Worm (Caenorhabditis elegans): Measurements from ENCODE around the gene F09G2.1.

The F09G2.1 gene

ce11 chrV:7209001-7209400 is 9.0 kb downstream of the F09G2.1 start:
- TF ChIP-seq aptf-2 (GFP tag; conservative IDR thresholded peaks at IDR 0.05) (no peak), let-526 (GFP tag; IDR thresholded peaks at IDR 0.05) (no peak)

ce11 chrV:7214802-7215201 is 14.8 kb downstream of the F09G2.1 start, which contains the start of gene soap-1:
soap-1 (minus strand) TSS chrV:7214902.
- TF ChIP-seq D2030.7 (GFP tag; IDR thresholded peaks at IDR 0.05) (no peak), mcd-1 (GFP tag; IDR thresholded peaks at IDR 0.05) (no peak), efl-1 (GFP tag; optimal IDR thresholded peaks at IDR 0.05) (no peak), F55B11.4 (tag; optimal IDR thresholded peaks at IDR 0.05; ENCODE audit: borderline replicate concordance, insufficient read depth) (no peak), fkh-3 (tag; optimal IDR thresholded peaks at IDR 0.05) (no peak), F39B2.1 (GFP tag; IDR thresholded peaks at IDR 0.05) (no peak), B0035.1 (tag; optimal IDR thresholded peaks at IDR 0.05) (no peak), ceh-91 (GFP tag; IDR thresholded peaks at IDR 0.05) (no peak), ets-4 (GFP tag; optimal IDR thresholded peaks at IDR 0.05) (no peak), lin-35 (GFP tag; optimal IDR thresholded peaks at IDR 0.05) (no peak), ztf-28 (GFP tag; IDR thresholded peaks at IDR 0.05) (no peak), ccch-3 (GFP tag; optimal IDR thresholded peaks at IDR 0.05) (no peak), nhr-27 (tag; optimal IDR thresholded peaks at IDR 0.05) (no peak), Y53G8AR.9 (GFP tag; conservative IDR thresholded peaks at IDR 0.05) (no peak), tbp1 (GFP tag; optimal IDR thresholded peaks at IDR 0.05) (no peak), akir-1 (GFP tag; optimal IDR thresholded peaks at IDR 0.05) (no peak)

ce11 chrV:7216016-7216415 is 16.0 kb downstream of the F09G2.1 start:
- no peak for TF ChIP-seq Y53G8AR.9 (GFP tag; conservative IDR thresholded peaks at IDR 0.05)
- TF ChIP-seq hsf-1 (GFP tag; IDR thresholded peaks at IDR 0.05): 0 out of 2 replicates have a peak, but pooled peaks have one; percentile 22
- TF ChIP-seq B0035.1 (tag; optimal IDR thresholded peaks at IDR 0.05): no peak
- TF ChIP-seq rpc-1 (optimal IDR thresholded peaks at IDR 0.05): no peak
- TF ChIP-seq rpc-1 (tag; optimal IDR thresholded peaks at IDR 0.05): no peak
- TF ChIP-seq bed-2 (GFP tag; IDR thresholded peaks at IDR 0.05): no peak
- peak; percentile 71 for TF ChIP-seq zfh-2 (GFP tag; conservative IDR thresholded peaks at IDR 0.05)
- no peak for TF ChIP-seq lin-26 (GFP tag; IDR thresholded peaks at IDR 0.05)
- no peak for TF ChIP-seq Y67H2A.10 (GFP tag; conservative IDR thresholded peaks at IDR 0.05)
- TF ChIP-seq ztf-22 (GFP tag; optimal IDR thresholded peaks at IDR 0.05): no peak
- no peak for TF ChIP-seq cebp-1 (GFP tag; IDR thresholded peaks at IDR 0.05)
- peak; percentile 16 for TF ChIP-seq cebp-1 (tag; optimal IDR thresholded peaks at IDR 0.05)
- TF ChIP-seq Y79H2A.3 (GFP tag; conservative IDR thresholded peaks at IDR 0.05): no peak
- TF ChIP-seq attf-5 (GFP tag; optimal IDR thresholded peaks at IDR 0.05): no peak
- TF ChIP-seq atf-7 (tag; optimal IDR thresholded peaks at IDR 0.05): no peak
- no peak for TF ChIP-seq nhr-120 (GFP tag; IDR thresholded peaks at IDR 0.05)
- no peak for TF ChIP-seq ceh-91 (GFP tag; IDR thresholded peaks at IDR 0.05)
- no peak for TF ChIP-seq C06A6.2 (GFP tag; conservative IDR thresholded peaks at IDR 0.05)
- no peak for TF ChIP-seq ztf-26 (tag; optimal IDR thresholded peaks at IDR 0.05)
- no peak for TF ChIP-seq bed-1 (GFP tag; IDR thresholded peaks at IDR 0.05)
- no peak for TF ChIP-seq rec-8 (tag; optimal IDR thresholded peaks at IDR 0.05)
- TF ChIP-seq ceh-58 (GFP tag; IDR thresholded peaks at IDR 0.05): no peak
- TF ChIP-seq B0336.3 (GFP tag; IDR thresholded peaks at IDR 0.05): no peak
- no peak for TF ChIP-seq F57A8.1 (GFP tag; optimal IDR thresholded peaks at IDR 0.05)
- no peak for TF ChIP-seq F49E8.2 (tag; optimal IDR thresholded peaks at IDR 0.05; ENCODE audit: insufficient read depth)
- no peak for TF ChIP-seq F22D6.2 (tag; optimal IDR thresholded peaks at IDR 0.05)
- no peak for TF ChIP-seq lsl-1 (GFP tag; optimal IDR thresholded peaks at IDR 0.05)
- no peak for TF ChIP-seq ccch-3 (GFP tag; optimal IDR thresholded peaks at IDR 0.05)
- TF ChIP-seq mes-4 (tag; optimal IDR thresholded peaks at IDR 0.05): no peak
- no peak for TF ChIP-seq madf-6 (GFP tag; IDR thresholded peaks at IDR 0.05)
- TF ChIP-seq tbx-9 (tag; optimal IDR thresholded peaks at IDR 0.05; ENCODE audit: borderline replicate concordance): no peak
- TF ChIP-seq attf-6 (GFP tag; IDR thresholded peaks at IDR 0.05): no peak
- peak; percentile 8; the same call in 1 of the 2 replicates for TF ChIP-seq dox-1 (GFP tag; IDR thresholded peaks at IDR 0.05)
